Fruit fly (Drosophila melanogaster) whole organism, embryonic: ENCODE data around the gene Charon.

Experiments
- CG10321 ChIP-seq: fragments of 200-800 bp; sonication (Bioruptor generic); IDR thresholded peaks from 2 replicates; pipeline ENCODE4 v1.3.6; 2022; ENCODE audit warnings: missing biosample characterization, missing genetic modification characterization
- CG12391 ChIP-seq: fragments of 200-800 bp; sonication (Bioruptor generic); optimal IDR thresholded peaks from 3 replicates; lab custom pipeline; 2018; ENCODE audit warnings: missing biosample characterization, mild to moderate bottlenecking, missing genetic modification characterization, moderate library complexity
- CG13624 ChIP-seq: fragments of 200-800 bp; sonication (Bioruptor generic); optimal IDR thresholded peaks from 2 replicates; lab custom pipeline; 2016; ENCODE audit warnings: missing biosample characterization, missing genetic modification characterization
- CG15696 ChIP-seq: fragments of 200-800 bp; sonication (Bioruptor generic); optimal IDR thresholded peaks from 2 replicates; lab custom pipeline; 2019; ENCODE audit warnings: missing biosample characterization, mild to moderate bottlenecking, missing genetic modification characterization, moderate library complexity
- CG17385 ChIP-seq: fragments of 200-800 bp; sonication (Bioruptor generic); optimal IDR thresholded peaks from 3 replicates; lab custom pipeline; 2018; ENCODE audit warnings: missing biosample characterization, mild to moderate bottlenecking, missing genetic modification characterization
- CG18599 ChIP-seq: fragments of 200-800 bp; sonication (Bioruptor generic); optimal IDR thresholded peaks from 3 replicates; lab custom pipeline; 2017; ENCODE audit warnings: missing biosample characterization, missing genetic modification characterization, mild to moderate bottlenecking, moderate library complexity, missing genetic modification reagents
- CG2712 ChIP-seq: fragments of 200-800 bp; optimal IDR thresholded peaks from 3 replicates; lab custom pipeline; 2019; ENCODE audit warnings: missing biosample characterization, mild to moderate bottlenecking, missing genetic modification characterization, moderate library complexity
- CG31388 ChIP-seq: fragments of 200-800 bp; sonication (Bioruptor generic); optimal IDR thresholded peaks from 2 replicates; lab custom pipeline; 2016; ENCODE audit warnings: missing biosample characterization, missing genetic modification characterization
- CG3163 ChIP-seq: fragments of 200-800 bp; sonication (Bioruptor generic); optimal IDR thresholded peaks from 3 replicates; lab custom pipeline; 2016; ENCODE audit warnings: missing biosample characterization, missing genetic modification characterization
- CG32772 ChIP-seq: fragments of 200-800 bp; sonication (Bioruptor generic); IDR thresholded peaks from 2 replicates; pipeline ENCODE4 v1.3.6; 2022; ENCODE audit warnings: missing biosample characterization, missing genetic modification characterization
- CG3281 ChIP-seq: fragments of 200-800 bp; sonication (Bioruptor generic); optimal IDR thresholded peaks from 3 replicates; lab custom pipeline; 2017; ENCODE audit warnings: missing biosample characterization, mild to moderate bottlenecking, missing genetic modification characterization
- CG4404 ChIP-seq: fragments of 200-800 bp; sonication (Bioruptor generic); IDR thresholded peaks from 2 replicates; pipeline ENCODE4 v1.3.6; 2022; ENCODE audit warnings: missing biosample characterization, missing genetic modification characterization
- CG6175 ChIP-seq: fragments of 200-800 bp; sonication (Bioruptor generic); IDR thresholded peaks from 3 replicates; pipeline ENCODE4 v1.3.6; 2022; ENCODE audit warnings: missing biosample characterization, missing genetic modification characterization
- CG7372 ChIP-seq: fragments of 200-800 bp; sonication (Bioruptor generic); IDR thresholded peaks from 2 replicates; pipeline ENCODE4 v1.3.6; 2022; ENCODE audit warnings: missing biosample characterization, missing genetic modification characterization
- CG7839 ChIP-seq: fragments of 200-800 bp; sonication (Bioruptor generic); optimal IDR thresholded peaks from 3 replicates; lab custom pipeline; 2018; ENCODE audit warnings: missing biosample characterization, mild to moderate bottlenecking, missing genetic modification characterization, moderate library complexity
- CG8281 ChIP-seq: fragments of 200-800 bp; sonication (Bioruptor generic); optimal IDR thresholded peaks from 2 replicates; lab custom pipeline; 2018; ENCODE audit warnings: missing biosample characterization, mild to moderate bottlenecking, missing genetic modification characterization, moderate library complexity
- CG9215 ChIP-seq: fragments of 200-800 bp; sonication (Bioruptor generic); IDR thresholded peaks from 2 replicates; pipeline ENCODE4 v1.3.6; 2022; ENCODE audit warnings: missing biosample characterization, missing genetic modification characterization
- CoRest ChIP-seq: fragments of 200-800 bp; sonication (Bioruptor generic); optimal IDR thresholded peaks from 3 replicates; lab custom pipeline; 2018; ENCODE audit warnings: missing biosample characterization, mild to moderate bottlenecking, missing genetic modification characterization, moderate library complexity
- Deaf1 ChIP-seq: fragments of 200-800 bp; optimal IDR thresholded peaks from 3 replicates; lab custom pipeline; 2019; ENCODE audit warnings: missing biosample characterization, mild to moderate bottlenecking, missing genetic modification characterization, moderate library complexity
- Dip2 ChIP-seq: fragments of 200-800 bp; sonication (Bioruptor generic); IDR thresholded peaks from 2 replicates; pipeline ENCODE4 v1.3.6; 2022; ENCODE audit warnings: missing biosample characterization, missing genetic modification characterization
- Dip3 ChIP-seq: fragments of 200-800 bp; sonication (Bioruptor generic); optimal IDR thresholded peaks from 3 replicates; lab custom pipeline; 2016; ENCODE audit warnings: missing biosample characterization, missing genetic modification characterization
- Fer1 ChIP-seq: fragments of 200-800 bp; sonication (Bioruptor generic); optimal IDR thresholded peaks from 2 replicates; lab custom pipeline; 2017; ENCODE audit warnings: missing biosample characterization, mild to moderate bottlenecking, missing genetic modification characterization
- HHEX ChIP-seq: fragments of 200-800 bp; sonication (Bioruptor generic); optimal IDR thresholded peaks from 3 replicates; lab custom pipeline; 2017; ENCODE audit warnings: missing biosample characterization, mild to moderate bottlenecking, missing genetic modification characterization, missing genetic modification reagents
- Hmr ChIP-seq: fragments of 200-800 bp; sonication (Bioruptor generic); optimal IDR thresholded peaks from 3 replicates; lab custom pipeline; 2017; ENCODE audit warnings: mild to moderate bottlenecking, missing biosample characterization, missing genetic modification reagents, missing genetic modification characterization
- Med ChIP-seq: fragments of 200-800 bp; sonication (Bioruptor generic); peaks from one replicate; lab custom pipeline; 2016; ENCODE audit warnings: missing biosample characterization, missing genetic modification characterization, mild to moderate bottlenecking, inconsistent platforms, moderate library complexity
- NC2β ChIP-seq: fragments of 200-800 bp; sonication (Bioruptor generic); optimal IDR thresholded peaks from 2 replicates; lab custom pipeline; 2016; ENCODE audit warnings: missing biosample characterization, missing genetic modification characterization
- Oaz ChIP-seq: fragments of 200-800 bp; sonication (Bioruptor generic); IDR thresholded peaks from 2 replicates; pipeline ENCODE4 v1.3.6; 2022; ENCODE audit warnings: missing biosample characterization, missing genetic modification characterization
- Oli ChIP-seq: fragments of 200-800 bp; sonication (Bioruptor generic); optimal IDR thresholded peaks from 2 replicates; lab custom pipeline; 2018; ENCODE audit warnings: missing biosample characterization, mild to moderate bottlenecking, missing genetic modification characterization, moderate library complexity
- Pdp1 ChIP-seq, 2 experiments: fragments of 200-800 bp; sonication (Bioruptor generic); optimal IDR thresholded peaks; 3 replicates each; lab custom pipeline; 2016; ENCODE audit warnings: missing biosample characterization in 2 of 2, missing genetic modification characterization in 2 of 2, mild to moderate bottlenecking in 1 of 2, moderate library complexity in 1 of 2
- Xbp1 ChIP-seq: fragments of 200-800 bp; sonication (Bioruptor generic); optimal IDR thresholded peaks from 3 replicates; lab custom pipeline; 2016; ENCODE audit warnings: missing biosample characterization, mild to moderate bottlenecking, missing genetic modification characterization
- abd-A ChIP-seq: fragments of 200-800 bp; sonication (Bioruptor generic); optimal IDR thresholded peaks from 3 replicates; lab custom pipeline; 2019; ENCODE audit warnings: missing biosample characterization, mild to moderate bottlenecking, missing genetic modification characterization, moderate library complexity
- bcd ChIP-seq: fragments of 200-800 bp; sonication (Bioruptor generic); optimal IDR thresholded peaks from 2 replicates; lab custom pipeline; 2017; ENCODE audit warnings: missing biosample characterization, mild to moderate bottlenecking, missing genetic modification characterization
- cad ChIP-seq: fragments of >200 bp; optimal IDR thresholded peaks from 2 replicates; lab custom pipeline; 2017; ENCODE audit warnings: missing biosample characterization, missing genetic modification characterization
- caup ChIP-seq: fragments of 200-800 bp; sonication (Bioruptor generic); optimal IDR thresholded peaks from 3 replicates; lab custom pipeline; 2017; ENCODE audit warnings: missing biosample characterization, mild to moderate bottlenecking, missing genetic modification characterization, moderate library complexity; ENCODE audit not compliant: severe bottlenecking
- cwo ChIP-seq: fragments of 200-800 bp; sonication (Bioruptor generic); optimal IDR thresholded peaks from 3 replicates; lab custom pipeline; 2017; ENCODE audit warnings: missing biosample characterization, missing genetic modification characterization, mild to moderate bottlenecking, moderate library complexity, missing genetic modification reagents
- dm ChIP-seq: fragments of 200-800 bp; sonication (Bioruptor generic); optimal IDR thresholded peaks from 3 replicates; lab custom pipeline; 2016; ENCODE audit warnings: missing biosample characterization, missing genetic modification characterization
- grn ChIP-seq: fragments of 200-800 bp; sonication (Bioruptor generic); optimal IDR thresholded peaks from 3 replicates; lab custom pipeline; 2017; ENCODE audit warnings: missing biosample characterization, missing genetic modification characterization
- jigr1 ChIP-seq: fragments of 200-800 bp; sonication (Bioruptor generic); IDR thresholded peaks from 3 replicates; pipeline ENCODE4 v1.3.6; 2022; ENCODE audit warnings: missing biosample characterization, missing genetic modification characterization
- jing ChIP-seq: fragments of 200-800 bp; sonication (Bioruptor generic); optimal IDR thresholded peaks from 2 replicates; lab custom pipeline; 2018; ENCODE audit warnings: missing biosample characterization, mild to moderate bottlenecking, missing genetic modification characterization
- lab ChIP-seq: fragments of 200-800 bp; sonication (Bioruptor generic); optimal IDR thresholded peaks from 3 replicates; lab custom pipeline; 2017; ENCODE audit warnings: missing biosample characterization, missing genetic modification characterization, mild to moderate bottlenecking, moderate library complexity, missing genetic modification reagents
- mirr ChIP-seq: fragments of 200-800 bp; sonication (Bioruptor generic); optimal IDR thresholded peaks from 3 replicates; lab custom pipeline; 2018; ENCODE audit warnings: missing biosample characterization, mild to moderate bottlenecking, missing genetic modification characterization
- nerfin-2 ChIP-seq: fragments of 200-800 bp; sonication (Bioruptor generic); IDR thresholded peaks from 2 replicates; pipeline ENCODE4 v1.3.6; 2022; ENCODE audit warnings: missing biosample characterization, missing genetic modification characterization; ENCODE audit not compliant: partially characterized antibody
- pzg ChIP-seq: fragments of 200-800 bp; sonication (Bioruptor generic); optimal IDR thresholded peaks from 3 replicates; lab custom pipeline; 2018; ENCODE audit warnings: missing biosample characterization, mild to moderate bottlenecking, missing genetic modification characterization, moderate library complexity
- row ChIP-seq: fragments of 200-800 bp; sonication (Bioruptor generic); IDR thresholded peaks from 3 replicates; pipeline ENCODE4 v1.3.6; 2022; ENCODE audit warnings: missing biosample characterization, missing genetic modification characterization
- scrt ChIP-seq: fragments of 200-800 bp; sonication (Bioruptor generic); optimal IDR thresholded peaks from 2 replicates; lab custom pipeline; 2018; ENCODE audit warnings: missing biosample characterization, mild to moderate bottlenecking, missing genetic modification characterization, moderate library complexity
- sug ChIP-seq: fragments of 200-800 bp; optimal IDR thresholded peaks from 2 replicates; lab custom pipeline; 2019; ENCODE audit warnings: missing biosample characterization, mild to moderate bottlenecking, missing genetic modification characterization, moderate library complexity
- vvl ChIP-seq: fragments of 200-800 bp; sonication (Bioruptor generic); IDR thresholded peaks from 2 replicates; pipeline ENCODE4 v1.3.6; 2022; ENCODE audit warnings: missing biosample characterization, missing genetic modification characterization
- z ChIP-seq: fragments of 200-800 bp; sonication (Bioruptor generic); IDR thresholded peaks from 3 replicates; pipeline ENCODE4 v1.3.6; 2022; ENCODE audit warnings: missing biosample characterization, missing genetic modification characterization

Gene Charon

dm6 chr2L:1142730-1143281, 29.8 kb downstream of the Charon start, which contains the start of gene MFS3 (continued):
- TF ChIP-seq Dip3 (peak; percentile 0), pzg (GFP tag; lab: Kevin White, UChicago) (peak; percentile 49), mirr (GFP tag; lab: Kevin White, UChicago) (peak; percentile 11), jigr1 (no peak), Pdp1 (GFP tag; optimal IDR thresholded peaks at IDR 0.05; lab: Kevin White, UChicago) (peak in 1 of 2 experiments; percentile 28), CG15696 (tag; lab: Kevin White, UChicago) (no peak), vvl (GFP tag; lab: Robert Waterston, UW) (peak; percentile 61; the same call in 1 of the 2 replicates), CG7372 (GFP tag; lab: Robert Waterston, UW) (no peak), z (GFP tag; lab: Robert Waterston, UW) (0 out of 3 replicates have a peak, but pooled peaks have one; percentile 12), CG13624 (GFP tag; lab: Kevin White, UChicago) (peak; percentile 23), CG9215 (GFP tag; lab: Robert Waterston, UW) (no peak; the same call in 1 of the 2 replicates), Xbp1 (peak; percentile 12), CG6175 (GFP tag; lab: Robert Waterston, UW) (peak; percentile 88; the same call in 2 of the 3 replicates), CG10321 (GFP tag; lab: Robert Waterston, UW) (no peak), Dip2 (GFP tag; lab: Robert Waterston, UW) (no peak), NC2β (peak; percentile 19), bcd (GFP tag; lab: Kevin White, UChicago) (no peak), nerfin-2 (GFP tag; lab: Robert Waterston, UW) (no peak), CG12391 (tag; lab: Kevin White, UChicago) (peak; percentile 3), CG8281 (tag; lab: Kevin White, UChicago) (no peak), dm (GFP tag; lab: Kevin White, UChicago) (peak; percentile 6), cad (GFP tag; lab: Kevin White, UChicago) (no peak), sug (tag; lab: Kevin White, UChicago) (peak; percentile 36), CG3163 (peak; percentile 19), Deaf1 (tag; lab: Kevin White, UChicago) (peak; percentile 98), CG32772 (peak; percentile 53; the same call in 1 of the 2 replicates)
- TF ChIP-seq, all 482 proteins: peak for 122

- TF ChIP-seq Med (GFP tag; lab: Kevin White, UChicago), result peak; percentile 11
- TF ChIP-seq abd-A (tag; lab: Kevin White, UChicago), result peak; percentile 1
- peak; percentile 93 for TF ChIP-seq scrt
- TF ChIP-seq jing (GFP tag; lab: Kevin White, UChicago), result no peak
Observed at dm6 chr2L:1136993-1137392, 35.6 kb downstream of the Charon start.

- TF ChIP-seq Oaz (GFP tag; lab: Robert Waterston, UW) (no peak), caup (peak; percentile 26), lab (GFP tag; lab: Kevin White, UChicago) (peak; percentile 62), Hmr (GFP tag; lab: Kevin White, UChicago) (peak; percentile 67), CG17385 (GFP tag; lab: Kevin White, UChicago) (peak; percentile 7), CG31388 (GFP tag; lab: Kevin White, UChicago) (no peak), CG2712 (peak; percentile 19), CG3281 (GFP tag; lab: Kevin White, UChicago) (peak; percentile 47), cwo (GFP tag; lab: Kevin White, UChicago) (peak; percentile 28), CG15696 (tag; lab: Kevin White, UChicago) (no peak), CG18599 (peak; percentile 71), CG7839 (tag; lab: Kevin White, UChicago) (peak; percentile 19), Oli (tag; lab: Kevin White, UChicago) (no peak), CoRest (tag; lab: Kevin White, UChicago) (peak; percentile 15), CG4404 (no peak), HHEX (GFP tag; lab: Kevin White, UChicago) (peak; percentile 7), Fer1 (GFP tag; lab: Kevin White, UChicago) (peak; percentile 50), row (GFP tag; lab: Robert Waterston, UW) (0 out of 3 replicates have a peak, but pooled peaks have one; percentile 33), grn (GFP tag; lab: Kevin White, UChicago) (no peak)
Observed at dm6 chr2L:1135495-1135894, 37.1 kb downstream of the Charon start.
